Fruit fly (Drosophila melanogaster) whole organism: ENCODE measurements around the gene GstZ1.

Experiments used
- CG8478 ChIP-seq: fragments of >200 bp; optimal IDR thresholded peaks from 2 replicates; lab custom pipeline; 2018; ENCODE audit warnings: inconsistent platforms
- Dll ChIP-seq: fragments of >200 bp; optimal IDR thresholded peaks from 2 replicates; lab custom pipeline; 2017
- EcR ChIP-seq, 2 experiments: fragments of >200 bp; optimal IDR thresholded peaks; 2 replicates each; lab custom pipeline; 2017; ENCODE audit warnings: missing biosample characterization in 2 of 2, missing genetic modification characterization in 2 of 2, missing genetic modification reagents in 2 of 2
- pan ChIP-seq: fragments of >200 bp; optimal IDR thresholded peaks from 2 replicates; lab custom pipeline; 2017
- psq ChIP-seq: fragments of >200 bp; optimal IDR thresholded peaks from 2 replicates; lab custom pipeline; 2017
- usp ChIP-seq: fragments of >200 bp; optimal IDR thresholded peaks from 2 replicates; lab custom pipeline; 2017; ENCODE audit warnings: missing biosample characterization, missing genetic modification characterization, mixed read lengths

Gene GstZ1

dm6 chr3R:9427328-9427727, 29.0 kb downstream of the GstZ1 start:
- TF ChIP-seq Dll (lab: Kevin White, UChicago) (no peak), EcR (GFP tag; optimal IDR thresholded peaks at IDR 0.05; lab: Kevin White, UChicago) (no peak), pan (lab: Kevin White, UChicago) (no peak), psq (lab: Kevin White, UChicago) (no peak), usp (GFP tag; lab: Kevin White, UChicago) (no peak), CG8478 (lab: Kevin White, UChicago) (no peak)

DNA sequence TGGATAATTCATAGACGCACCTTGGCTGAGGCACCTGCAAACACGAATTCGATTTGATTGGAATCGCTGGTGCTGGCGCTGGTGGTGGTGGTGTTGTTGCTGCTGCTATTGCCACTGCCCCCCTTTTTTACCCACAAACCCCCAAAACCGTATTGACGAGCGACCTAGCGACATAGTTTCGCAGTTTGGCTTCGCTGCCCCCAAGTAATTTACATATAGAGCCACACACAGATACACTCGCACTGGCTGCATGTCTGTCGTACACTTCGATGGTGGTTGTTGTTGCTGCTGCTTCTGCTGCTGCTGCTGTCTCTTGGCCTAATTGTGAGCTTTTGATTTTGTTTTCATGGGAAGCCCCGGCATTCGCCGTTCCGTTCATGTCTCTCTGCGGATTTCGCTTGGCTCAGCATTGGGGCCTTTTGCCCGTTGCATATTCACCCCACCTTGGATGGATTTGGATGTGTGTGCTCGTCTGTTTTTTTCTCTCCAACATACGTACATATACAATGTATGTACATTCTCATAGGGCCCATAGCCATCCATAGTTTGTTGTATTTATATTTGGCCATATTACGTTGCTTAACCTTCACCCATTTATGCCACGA, 32.2 kb downstream of the GstZ1 start:
- no peak for TF ChIP-seq usp (GFP tag; lab: Kevin White, UChicago)
- no peak for TF ChIP-seq Dll (lab: Kevin White, UChicago)
- no peak for TF ChIP-seq pan (lab: Kevin White, UChicago)
- TF ChIP-seq CG8478 (lab: Kevin White, UChicago), result no peak
- no peak for TF ChIP-seq psq (lab: Kevin White, UChicago)
- no peak for TF ChIP-seq EcR (GFP tag; optimal IDR thresholded peaks at IDR 0.05; lab: Kevin White, UChicago)

- no peak for TF ChIP-seq CG8478 (lab: Kevin White, UChicago)
- TF ChIP-seq usp (GFP tag; lab: Kevin White, UChicago), result no peak
- TF ChIP-seq psq (lab: Kevin White, UChicago), result no peak
- no peak for TF ChIP-seq pan (lab: Kevin White, UChicago)
- TF ChIP-seq EcR (GFP tag; optimal IDR thresholded peaks at IDR 0.05; lab: Kevin White, UChicago), result no peak
- TF ChIP-seq Dll (lab: Kevin White, UChicago), result no peak
Measured at dm6 chr3R:9422338-9422737, 34.0 kb downstream of the GstZ1 start.

DNA sequence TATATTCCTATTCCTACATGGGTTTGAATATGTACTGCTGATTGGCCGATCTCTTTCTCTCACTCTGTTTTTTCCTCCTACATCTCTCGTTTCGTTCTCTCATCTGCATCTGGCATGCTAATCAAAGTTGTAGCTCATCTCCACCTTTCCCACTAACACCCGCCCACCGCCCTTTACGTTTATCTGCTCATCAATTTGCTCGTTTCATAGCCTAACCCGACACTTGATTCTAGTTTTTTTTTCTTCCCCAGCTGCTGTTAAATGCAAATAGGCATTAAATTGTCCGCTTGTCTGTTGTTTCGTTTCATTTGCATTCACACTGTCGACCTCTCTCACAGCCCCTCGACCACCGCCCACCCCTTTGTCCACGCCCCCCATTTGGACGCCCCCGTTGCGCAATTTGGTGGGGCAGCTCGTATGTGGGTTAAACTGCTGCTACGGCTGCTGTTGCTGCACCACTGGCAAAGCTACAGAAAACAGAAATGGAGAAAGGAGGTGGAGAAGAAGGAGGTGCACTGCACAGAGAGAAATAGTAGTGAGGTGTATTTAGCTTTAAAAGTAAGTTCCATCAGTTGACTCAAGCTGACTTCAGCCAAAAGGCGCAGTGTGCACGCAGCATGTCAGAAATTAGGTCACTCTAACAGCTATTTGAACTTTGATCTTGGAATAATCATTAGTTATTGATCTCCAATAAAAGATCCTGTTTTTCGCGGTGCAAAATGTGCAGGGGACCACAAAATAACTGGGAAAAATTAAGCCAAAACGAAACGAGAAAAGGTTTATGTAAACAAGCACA, 35.7 kb downstream of the GstZ1 start:
- TF ChIP-seq usp (GFP tag; lab: Kevin White, UChicago) (no peak), psq (lab: Kevin White, UChicago) (no peak), CG8478 (lab: Kevin White, UChicago) (no peak), Dll (lab: Kevin White, UChicago) (no peak), pan (lab: Kevin White, UChicago) (no peak), EcR (GFP tag; optimal IDR thresholded peaks at IDR 0.05; lab: Kevin White, UChicago) (no peak)

DNA sequence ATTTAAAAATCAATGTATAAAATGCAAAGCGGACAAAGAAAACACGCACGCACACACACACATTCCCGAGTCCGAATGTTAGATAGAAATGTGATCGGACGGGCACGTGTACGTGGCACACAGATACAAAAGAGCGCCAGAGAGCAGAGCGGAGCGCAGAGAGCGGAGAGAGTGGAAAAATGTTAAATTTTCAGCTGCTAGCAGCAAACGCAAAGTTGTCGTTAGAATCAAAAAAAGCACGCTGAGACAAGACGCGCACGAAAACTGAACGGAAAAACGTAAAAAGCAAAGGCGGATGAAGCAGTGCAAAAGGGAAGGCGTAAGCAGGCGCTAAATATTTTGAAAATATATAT, 37.1 kb downstream of the GstZ1 start:
- TF ChIP-seq Dll (lab: Kevin White, UChicago), result peak; percentile 95
- TF ChIP-seq EcR (GFP tag; optimal IDR thresholded peaks at IDR 0.05; lab: Kevin White, UChicago), result no peak

DNA sequence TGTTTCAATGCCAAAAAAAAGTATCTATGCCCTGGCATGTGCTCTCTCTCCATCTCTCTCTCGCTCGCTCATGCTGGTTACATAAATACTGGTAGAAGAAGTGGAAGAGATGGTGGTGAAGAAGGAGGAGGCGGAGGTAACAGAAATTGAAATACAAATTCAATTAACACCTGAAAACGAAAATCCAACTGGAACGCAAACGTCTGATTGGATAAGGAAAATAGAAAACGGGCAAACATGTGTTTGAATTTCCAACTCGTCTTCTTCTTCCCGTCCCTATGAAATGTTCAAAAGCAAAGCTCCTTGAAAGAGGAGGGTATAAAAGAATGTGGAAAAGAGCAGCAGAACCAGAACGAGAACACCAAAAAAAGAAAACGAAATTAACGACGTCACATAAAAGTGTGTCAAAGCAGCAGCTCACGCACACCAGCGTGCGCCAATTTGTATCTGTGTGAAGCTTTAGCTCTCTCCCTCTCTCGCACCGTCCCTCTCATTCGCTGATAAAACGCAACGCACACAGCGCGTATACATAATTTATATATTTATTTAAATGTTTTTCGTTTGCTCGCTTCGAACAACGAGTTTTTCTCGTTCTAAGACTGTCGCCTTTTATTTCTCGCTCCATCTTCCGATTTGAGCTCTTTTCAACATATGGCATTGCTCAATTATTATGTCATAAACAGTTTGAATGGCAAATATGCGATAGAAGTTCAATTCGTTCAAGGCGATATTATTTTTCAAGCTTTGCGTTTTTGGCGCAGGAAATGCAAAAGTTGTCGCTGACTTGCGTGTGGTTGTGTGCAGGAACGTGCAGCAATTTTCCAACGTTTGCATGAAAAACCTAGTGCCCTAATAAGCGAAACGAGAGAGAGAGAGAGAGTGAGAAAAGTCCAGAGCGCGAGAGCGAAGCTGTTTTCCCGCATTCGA, 37.7 kb downstream of the GstZ1 start:
- no peak for TF ChIP-seq Dll (lab: Kevin White, UChicago)
- TF ChIP-seq CG8478 (lab: Kevin White, UChicago), result no peak
- TF ChIP-seq psq (lab: Kevin White, UChicago), result no peak
- no peak for TF ChIP-seq pan (lab: Kevin White, UChicago)
- TF ChIP-seq EcR (GFP tag; optimal IDR thresholded peaks at IDR 0.05; lab: Kevin White, UChicago), result no peak
- no peak for TF ChIP-seq usp (GFP tag; lab: Kevin White, UChicago)

DNA sequence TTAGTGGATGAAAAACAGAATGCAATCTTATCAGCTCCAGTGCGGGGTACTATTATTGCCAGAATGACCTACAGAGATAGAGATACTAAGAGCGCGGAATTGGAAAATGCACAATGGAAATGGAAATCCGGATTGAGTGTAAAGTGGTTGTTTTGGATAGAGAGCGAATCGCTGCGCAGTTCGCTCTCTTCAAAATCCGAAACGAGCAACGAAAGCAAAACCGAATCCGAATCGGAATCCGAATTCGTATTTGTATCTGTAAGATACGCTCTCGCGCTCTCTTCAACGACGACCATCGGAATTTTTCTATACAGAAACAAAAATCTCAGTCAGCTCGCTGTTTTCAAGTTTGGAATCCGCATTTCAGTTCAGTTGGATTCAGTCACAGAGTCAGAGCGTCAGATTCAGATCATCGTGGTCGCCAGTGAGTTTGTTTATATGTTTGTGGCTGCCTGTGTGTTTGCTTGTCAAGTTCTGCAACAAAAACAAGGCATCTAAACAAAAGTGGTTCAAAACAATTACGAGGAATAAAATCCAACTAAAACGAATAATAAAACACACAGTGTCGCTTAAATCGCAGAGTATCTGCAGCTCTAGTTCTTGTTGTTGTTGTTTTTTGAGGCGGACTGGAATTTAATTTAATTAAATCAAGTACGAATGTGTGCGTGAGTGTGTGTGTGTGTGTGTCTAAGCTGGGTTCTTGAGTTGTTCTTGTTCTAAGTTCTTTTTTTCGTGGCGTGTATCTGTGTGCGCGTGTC, 38.6 kb downstream of the GstZ1 start, which contains the start of gene ps:
Gene ps (plus strand): TSS at position 364 of the 758 bp plus-strand sequence.
- TF ChIP-seq psq (lab: Kevin White, UChicago) (no peak), pan (lab: Kevin White, UChicago) (no peak), usp (GFP tag; lab: Kevin White, UChicago) (no peak), CG8478 (lab: Kevin White, UChicago) (no peak)

- no peak for TF ChIP-seq usp (GFP tag; lab: Kevin White, UChicago)
- TF ChIP-seq Dll (lab: Kevin White, UChicago), result no peak
- TF ChIP-seq EcR (GFP tag; optimal IDR thresholded peaks at IDR 0.05; lab: Kevin White, UChicago), result no peak
- TF ChIP-seq psq (lab: Kevin White, UChicago), result no peak
- no peak for TF ChIP-seq CG8478 (lab: Kevin White, UChicago)
- no peak for TF ChIP-seq pan (lab: Kevin White, UChicago)
Measured at dm6 chr3R:9416951-9417350, 39.4 kb downstream of the GstZ1 start.

- TF ChIP-seq EcR (GFP tag; optimal IDR thresholded peaks at IDR 0.05; lab: Kevin White, UChicago), result no peak
- TF ChIP-seq Dll (lab: Kevin White, UChicago), result no peak
- TF ChIP-seq CG8478 (lab: Kevin White, UChicago), result no peak
- TF ChIP-seq pan (lab: Kevin White, UChicago), result no peak
- no peak for TF ChIP-seq usp (GFP tag; lab: Kevin White, UChicago)
- TF ChIP-seq psq (lab: Kevin White, UChicago), result no peak
Measured at dm6 chr3R:9411928-9412640, 44.3 kb downstream of the GstZ1 start, which contains the start of the genes Task7 and alpha-Man-IIa. TSS of gene Task7 (minus strand) at chr3R:9412293. TSS of gene alpha-Man-IIa (plus strand) at chr3R:9412548.
